Fruit fly (Drosophila melanogaster): ENCODE results near the gene CG17612.

Gene CG17612

DNA sequence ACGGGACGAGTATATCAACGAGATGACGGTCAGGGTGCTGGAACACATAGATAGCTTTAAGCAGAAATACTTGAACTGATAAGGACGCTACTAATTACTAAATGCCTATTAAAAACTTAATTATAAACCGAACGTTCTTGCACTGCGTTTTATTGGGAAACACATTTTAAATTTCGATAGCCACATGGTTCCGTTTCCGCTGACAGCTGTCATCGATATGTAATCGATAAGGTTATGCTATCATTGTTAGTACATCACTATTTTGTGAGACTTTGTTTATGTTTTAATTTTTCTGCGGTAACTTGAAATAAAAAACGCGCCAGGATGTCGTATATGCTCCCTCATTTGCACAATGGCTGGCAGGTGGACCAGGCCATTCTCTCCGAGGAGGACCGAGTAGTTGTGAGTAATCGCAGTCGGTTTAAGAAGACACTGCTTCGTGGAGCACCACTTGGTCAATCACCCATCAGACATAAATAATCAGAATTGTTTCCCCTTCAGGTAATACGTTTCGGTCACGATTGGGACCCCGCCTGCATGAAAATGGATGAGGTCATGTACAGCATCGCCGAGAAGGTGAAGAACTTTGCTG is 20.6 kb upstream of the CG17612 start, which contains the start of gene Dim1:
Gene Dim1 (plus strand): TSS at position 239 of the 592 bp plus-strand sequence.
- peak; percentile 8 for TF ChIP-seq CG33017 (tag; optimal IDR thresholded peaks at IDR 0.05)
- peak; percentile 70 for TF ChIP-seq bab1 (GFP tag; optimal IDR thresholded peaks at IDR 0.05)
- peak; percentile 28 for TF ChIP-seq Hr96 (GFP tag; optimal IDR thresholded peaks at IDR 0.05)
- TF ChIP-seq CG7045 (GFP tag; optimal IDR thresholded peaks at IDR 0.05): no peak
- peak; percentile 18 for TF ChIP-seq CG11617 (GFP tag; optimal IDR thresholded peaks at IDR 0.05)

DNA sequence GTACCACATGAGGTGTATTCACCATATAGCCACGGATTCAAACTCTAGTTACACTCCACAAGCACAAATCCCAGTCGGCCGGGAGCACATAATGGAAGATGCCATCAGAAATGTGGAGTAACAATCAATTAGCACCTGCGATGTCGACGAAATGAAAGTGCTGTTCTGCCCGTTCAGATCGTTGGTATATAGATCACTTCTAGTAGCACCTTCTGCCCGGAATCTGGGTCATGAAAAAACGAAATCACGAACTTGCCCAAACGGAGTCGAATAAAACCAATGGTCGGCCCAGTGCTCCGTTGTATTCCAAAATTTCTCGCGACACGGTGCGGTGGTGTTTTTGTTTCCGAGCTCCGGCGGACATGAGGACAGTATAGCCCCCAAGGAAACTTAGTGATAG is 18.1 kb upstream of the CG17612 start, which contains the start of gene CG33003:
Gene CG33003 (plus strand): TSS at position 301 of the 400 bp plus-strand sequence.
- TF ChIP-seq CG14711 (tag; optimal IDR thresholded peaks at IDR 0.05): no peak
- no peak for TF ChIP-seq CG33017 (tag; optimal IDR thresholded peaks at IDR 0.05)
- no peak for TF ChIP-seq CG5204 (GFP tag; optimal IDR thresholded peaks at IDR 0.05)
- TF ChIP-seq cnc (optimal IDR thresholded peaks at IDR 0.05): no peak
- no peak for TF ChIP-seq cic (GFP tag; optimal IDR thresholded peaks at IDR 0.05)
- no peak for TF ChIP-seq Clk (GFP tag; optimal IDR thresholded peaks at IDR 0.05)
- no peak for TF ChIP-seq CG1620 (GFP tag; optimal IDR thresholded peaks at IDR 0.05)

DNA sequence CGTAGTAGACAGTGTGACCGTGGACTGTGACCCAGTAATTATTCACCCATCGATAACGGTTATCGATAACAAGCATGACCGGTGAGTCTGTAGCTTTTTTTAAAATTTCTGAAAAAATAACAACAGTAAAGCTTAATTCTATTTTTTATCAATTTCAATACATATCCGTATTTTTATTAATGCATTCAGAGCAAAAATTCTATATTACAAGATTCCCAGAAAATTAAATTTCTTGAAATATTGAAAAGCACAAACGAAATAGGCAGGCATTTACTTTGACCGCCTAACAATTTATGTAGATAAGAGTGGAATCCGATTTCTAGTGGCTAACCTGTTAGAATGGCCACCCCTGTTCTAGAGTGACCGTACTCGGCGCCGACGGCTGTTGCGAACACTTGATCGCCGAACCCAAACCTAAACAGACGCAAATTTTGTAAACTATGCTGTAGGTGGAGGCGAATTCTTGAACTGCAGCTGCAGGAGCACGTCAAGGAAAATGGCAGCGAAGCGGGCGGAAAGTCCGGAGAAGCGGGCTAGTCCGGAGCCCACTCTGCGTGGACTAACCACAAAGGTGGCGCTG is 11.4 kb upstream of the CG17612 start, which contains the start of gene CG3652:
Gene CG3652 (minus strand): TSS at position 35 of the 580 bp plus-strand sequence.
- TF ChIP-seq bab1 (GFP tag; optimal IDR thresholded peaks at IDR 0.05) (peak; percentile 5), kay (GFP tag; ENCODE audit: borderline replicate concordance) (no peak), Hr96 (GFP tag; optimal IDR thresholded peaks at IDR 0.05) (peak; percentile 68), CG14711 (tag; optimal IDR thresholded peaks at IDR 0.05) (peak; percentile 33), Clk (GFP tag; optimal IDR thresholded peaks at IDR 0.05) (no peak), tj (GFP tag; optimal IDR thresholded peaks at IDR 0.05) (peak; percentile 53), CG33017 (tag; optimal IDR thresholded peaks at IDR 0.05) (no peak), CG7045 (GFP tag; optimal IDR thresholded peaks at IDR 0.05) (no peak), CG5204 (GFP tag; optimal IDR thresholded peaks at IDR 0.05) (peak; percentile 62), toe (GFP tag; optimal IDR thresholded peaks at IDR 0.05) (peak; percentile 72), pad (GFP tag; optimal IDR thresholded peaks at IDR 0.05) (no peak), ovo (GFP tag; optimal IDR thresholded peaks at IDR 0.05) (no peak), CG11617 (GFP tag; optimal IDR thresholded peaks at IDR 0.05) (peak; percentile 43), cnc (optimal IDR thresholded peaks at IDR 0.05) (no peak), CG12768 (GFP tag; optimal IDR thresholded peaks at IDR 0.05) (no peak), Mnt (GFP tag; optimal IDR thresholded peaks at IDR 0.05) (no peak), Crg-1 (GFP tag; optimal IDR thresholded peaks at IDR 0.05) (no peak), CG1620 (GFP tag; optimal IDR thresholded peaks at IDR 0.05) (peak; percentile 7), CG7101 (tag; optimal IDR thresholded peaks at IDR 0.05) (no peak), cic (GFP tag; optimal IDR thresholded peaks at IDR 0.05) (no peak)

DNA sequence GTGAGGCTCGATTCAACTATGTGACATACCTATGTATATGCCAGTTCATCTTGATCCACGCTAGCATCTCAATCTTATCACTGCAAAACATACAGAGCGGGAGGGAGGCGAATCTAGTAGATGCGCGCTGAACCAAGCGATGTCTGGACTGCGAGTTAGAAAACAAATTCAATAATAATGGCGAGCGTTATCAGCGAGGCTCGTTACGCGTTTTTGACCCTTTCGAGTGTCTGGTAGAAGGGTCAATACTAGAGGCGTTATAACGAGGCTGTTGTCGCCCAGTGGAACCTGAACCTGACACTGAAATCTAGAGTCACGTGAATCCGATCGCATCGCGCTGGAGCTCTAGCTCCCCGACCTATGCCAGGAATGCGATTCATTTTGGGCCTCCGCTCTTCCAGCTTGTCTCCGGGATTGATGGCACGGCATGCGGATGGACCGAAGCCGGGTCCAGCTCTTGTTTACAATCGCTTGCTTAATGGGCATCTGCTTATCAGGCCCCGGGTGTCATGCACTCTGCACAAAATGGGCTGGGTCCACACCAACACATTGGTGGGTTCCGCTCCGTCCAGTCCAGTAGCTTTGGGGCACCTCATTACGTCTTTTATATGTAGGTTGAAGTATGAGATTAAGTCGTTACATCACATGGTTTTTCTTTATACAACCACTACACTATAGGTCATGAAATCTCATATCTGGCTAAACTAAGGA is 7.0 kb upstream of the CG17612 start:
- TF ChIP-seq cic (GFP tag; optimal IDR thresholded peaks at IDR 0.05) (peak; percentile 43), Clk (GFP tag; optimal IDR thresholded peaks at IDR 0.05) (no peak)

DNA sequence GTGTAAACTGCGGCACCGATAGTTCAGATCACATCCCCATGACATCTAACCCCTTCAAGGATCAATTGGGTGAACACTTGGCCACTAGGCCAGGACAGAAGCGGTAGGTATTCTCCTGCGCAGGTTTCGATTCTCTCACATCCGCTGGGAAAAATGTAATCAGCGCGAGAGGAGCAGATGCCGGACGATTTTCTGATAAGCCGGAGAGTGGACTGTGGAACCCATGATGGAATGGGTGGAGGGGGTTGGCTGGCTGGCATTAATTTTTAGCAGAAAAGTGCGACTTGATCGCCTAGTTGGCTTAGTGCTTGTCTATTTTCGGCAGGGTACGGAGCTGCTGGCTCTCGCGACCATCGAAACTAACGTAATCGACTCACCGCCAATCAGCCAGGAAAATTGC is 5.5 kb upstream of the CG17612 start, which contains the start of gene Tps1:
Gene Tps1 (plus strand): TSS at position 301 of the 400 bp plus-strand sequence.
- TF ChIP-seq CG12768 (GFP tag; optimal IDR thresholded peaks at IDR 0.05) (no peak), ovo (GFP tag; optimal IDR thresholded peaks at IDR 0.05) (no peak), CG7101 (tag; optimal IDR thresholded peaks at IDR 0.05) (no peak), pad (GFP tag; optimal IDR thresholded peaks at IDR 0.05) (no peak), CG5204 (GFP tag; optimal IDR thresholded peaks at IDR 0.05) (no peak), cnc (optimal IDR thresholded peaks at IDR 0.05) (no peak), kay (GFP tag; ENCODE audit: borderline replicate concordance) (no peak), toe (GFP tag; optimal IDR thresholded peaks at IDR 0.05) (no peak), CG33017 (tag; optimal IDR thresholded peaks at IDR 0.05) (no peak)

DNA sequence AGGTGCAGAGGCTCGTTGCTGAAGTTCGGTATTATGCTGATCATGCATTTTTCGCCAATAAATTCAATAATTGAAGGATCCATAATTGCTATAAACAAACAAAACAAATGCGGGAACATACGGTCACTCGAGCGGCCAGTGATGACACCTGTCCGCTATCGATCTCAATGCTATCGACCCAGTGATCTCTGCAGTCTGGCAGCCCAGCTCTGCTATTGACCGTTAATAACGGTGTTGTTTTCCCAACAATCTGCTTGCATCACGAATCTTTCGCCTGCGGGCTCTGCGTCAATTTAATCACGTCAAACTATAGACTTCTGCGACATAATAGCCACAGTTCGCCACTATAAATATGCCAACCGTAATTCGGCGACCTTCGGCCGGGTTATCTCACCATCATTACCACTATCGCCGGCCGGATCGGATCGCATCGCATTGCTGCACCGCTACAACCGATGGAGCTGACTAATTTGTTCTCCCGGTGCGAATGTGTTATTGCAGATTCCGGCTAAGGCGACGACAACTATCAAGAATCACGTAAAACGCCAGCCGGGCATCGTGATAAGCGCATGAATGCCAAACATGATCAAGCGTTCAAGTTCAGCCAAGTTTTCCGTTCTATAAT is 4.5 kb upstream of the CG17612 start, which contains the start of gene Psf2:
Gene Psf2 (minus strand): TSS at position 431 of the 625 bp plus-strand sequence.
- TF ChIP-seq Crg-1 (GFP tag; optimal IDR thresholded peaks at IDR 0.05) (no peak), pad (GFP tag; optimal IDR thresholded peaks at IDR 0.05) (no peak), CG33017 (tag; optimal IDR thresholded peaks at IDR 0.05) (no peak), cic (GFP tag; optimal IDR thresholded peaks at IDR 0.05) (peak; percentile 50), Clk (GFP tag; optimal IDR thresholded peaks at IDR 0.05) (no peak), bab1 (GFP tag; optimal IDR thresholded peaks at IDR 0.05) (no peak), CG7101 (tag; optimal IDR thresholded peaks at IDR 0.05) (no peak), tj (GFP tag; optimal IDR thresholded peaks at IDR 0.05) (peak; percentile 20), ovo (GFP tag; optimal IDR thresholded peaks at IDR 0.05) (peak; percentile 4)

Measured in whole organism, adult.